Worm (Caenorhabditis elegans): ENCODE data around the gene npp-16.

ce11 chrIII:11935948-11936280 lies 20.2 kb downstream of the npp-16 start:
- TF ChIP-seq pha-4 (GFP tag; IDR thresholded peaks at IDR 0.05): no peak
- no peak for TF ChIP-seq pha-4 (tag; optimal IDR thresholded peaks at IDR 0.05)
- no peak for TF ChIP-seq snpc-4 (tag; optimal IDR thresholded peaks at IDR 0.05)
